Worm (Caenorhabditis elegans): Measurements from ENCODE around the gene C25H3.10.

C25H3.10 gene

DNA sequence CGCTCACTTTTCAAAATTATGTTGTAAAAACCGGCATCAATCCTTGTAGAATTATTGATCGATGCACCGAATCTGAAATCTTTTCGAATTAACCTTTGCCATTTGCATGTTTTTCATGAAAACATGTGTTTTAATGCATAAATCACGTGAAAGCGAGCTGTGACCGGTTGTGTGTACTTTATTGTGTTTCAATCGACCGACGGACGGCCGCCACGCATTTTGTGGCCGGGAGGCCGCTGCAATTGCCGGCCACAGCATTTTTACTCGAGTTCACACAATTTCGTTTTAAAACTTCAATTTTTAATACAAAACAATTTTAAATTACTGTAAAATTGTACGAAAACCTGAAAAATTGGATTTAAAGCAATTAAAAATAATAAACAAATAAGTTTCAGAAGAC lies 9.8 kb downstream of the C25H3.10 start, which contains the start of gene C25H3.11 (continued):
- TF ChIP-seq snu-23 (GFP tag; optimal IDR thresholded peaks at IDR 0.05) (peak; percentile 53), pag-3 (tag; optimal IDR thresholded peaks at IDR 0.05; ENCODE audit: borderline replicate concordance, insufficient read depth) (no peak), egl-13 (tag; optimal IDR thresholded peaks at IDR 0.05) (no peak), nhr-90 (tag; optimal IDR thresholded peaks at IDR 0.05; ENCODE audit: poor library complexity) (peak; percentile 14), nhr-84 (tag; optimal IDR thresholded peaks at IDR 0.05) (no peak), lin-39 (tag; optimal IDR thresholded peaks at IDR 0.05) (no peak), mdl-1 (tag; optimal IDR thresholded peaks at IDR 0.05) (peak in 1 of 2 experiments; percentile 32), ceh-82 (tag; optimal IDR thresholded peaks at IDR 0.05) (no peak), hpl-2 (GFP tag; optimal IDR thresholded peaks at IDR 0.05) (no peak), tbx-2 (tag; optimal IDR thresholded peaks at IDR 0.05) (no peak), nhr-11 (tag; optimal IDR thresholded peaks at IDR 0.05) (no peak), dsc-1 (tag; optimal IDR thresholded peaks at IDR 0.05) (peak; percentile 9), mep-1 (tag; optimal IDR thresholded peaks at IDR 0.05) (peak; percentile 31), efl-1 (optimal IDR thresholded peaks at IDR 0.05) (peak in 1 of 2 experiments; percentile 3), efl-1 (GFP tag; optimal IDR thresholded peaks at IDR 0.05 in 1 of 2) (peak in 1 of 2 experiments; percentile 4), fkh-10 (GFP tag; optimal IDR thresholded peaks at IDR 0.05) (no peak), alr-1 (tag; optimal IDR thresholded peaks at IDR 0.05; ENCODE audit: borderline replicate concordance) (no peak), ceh-8 (GFP tag; optimal IDR thresholded peaks at IDR 0.05) (no peak), mab-9 (GFP tag; IDR thresholded peaks at IDR 0.05) (no peak), nhr-28 (tag; optimal IDR thresholded peaks at IDR 0.05) (no peak), dpl-1 (GFP tag; optimal IDR thresholded peaks at IDR 0.05) (peak in 2 of 3 experiments; percentile 9 to 27), C04F5.9 (tag; optimal IDR thresholded peaks at IDR 0.05) (no peak), elt-3 (tag; optimal IDR thresholded peaks at IDR 0.05) (no peak), nhr-85 (tag) (peak; percentile 70), xbp-1 (tag; optimal IDR thresholded peaks at IDR 0.05) (no peak), unc-98 (GFP tag; IDR thresholded peaks at IDR 0.05) (no peak), nhr-237 (tag; optimal IDR thresholded peaks at IDR 0.05) (no peak), C16A3.4 (tag; optimal IDR thresholded peaks at IDR 0.05) (peak; percentile 24), nhr-20 (tag; optimal IDR thresholded peaks at IDR 0.05) (peak; percentile 31), isw-1 (GFP tag; IDR thresholded peaks at IDR 0.05) (no peak), elt-2 (tag; optimal IDR thresholded peaks at IDR 0.05) (peak; percentile 34), grh-1 (GFP tag; IDR thresholded peaks at IDR 0.05) (no peak), egl-27 (tag; optimal IDR thresholded peaks at IDR 0.05) (no peak), C34B4.2 (tag; optimal IDR thresholded peaks at IDR 0.05) (no peak), nhr-76 (tag; optimal IDR thresholded peaks at IDR 0.05) (no peak), hlh-4 (tag; optimal IDR thresholded peaks at IDR 0.05) (no peak), skn-1 (tag; optimal IDR thresholded peaks at IDR 0.05) (no peak), sox-4 (tag; optimal IDR thresholded peaks at IDR 0.05) (no peak), tlp-1 (tag; optimal IDR thresholded peaks at IDR 0.05) (no peak), lin-15B (tag; optimal IDR thresholded peaks at IDR 0.05) (peak; percentile 15), nhr-71 (tag; optimal IDR thresholded peaks at IDR 0.05) (peak; percentile 40), ama-1 (optimal IDR thresholded peaks at IDR 0.05) (no peak), efl-3 (GFP tag; optimal IDR thresholded peaks at IDR 0.05) (no peak), unc-62 (GFP tag; optimal IDR thresholded peaks at IDR 0.05) (no peak), mef-2 (tag; optimal IDR thresholded peaks at IDR 0.05) (no peak), fkh-8 (tag; optimal IDR thresholded peaks at IDR 0.05) (no peak), lin-35 (GFP tag; optimal IDR thresholded peaks at IDR 0.05) (peak in 1 of 2 experiments; percentile 40), ets-5 (GFP tag; IDR thresholded peaks at IDR 0.05) (no peak), ceh-90 (tag; optimal IDR thresholded peaks at IDR 0.05) (no peak), vab-15 (tag; optimal IDR thresholded peaks at IDR 0.05) (no peak), ceh-88 (GFP tag; IDR thresholded peaks at IDR 0.05) (no peak), ces-1 (GFP tag; optimal IDR thresholded peaks at IDR 0.05) (no peak), ztf-11 (tag; optimal IDR thresholded peaks at IDR 0.05) (no peak), swsn-7 (tag; optimal IDR thresholded peaks at IDR 0.05) (peak; percentile 3)

All from whole organism, L1 larva.